Fruit fly (Drosophila melanogaster): Measurements from ENCODE around the gene CG34008.

The CG34008 gene

dm6 chr3R:20581376-20581775 is at the start of gene CG34008:
Gene CG34008, minus strand, starts transcription at chr3R:20581522.
- TF ChIP-seq CTCF (optimal IDR thresholded peaks at IDR 0.05) (no peak), CG8478 (optimal IDR thresholded peaks at IDR 0.05) (no peak)

dm6 chr3R:20626123-20626522 is 44.8 kb upstream of the CG34008 start:
- TF ChIP-seq CTCF (optimal IDR thresholded peaks at IDR 0.05) (no peak), CG8478 (optimal IDR thresholded peaks at IDR 0.05) (no peak)

dm6 chr3R:20622297-20623168 is 41.2 kb upstream of the CG34008 start:
- TF ChIP-seq CG8478 (optimal IDR thresholded peaks at IDR 0.05) (no peak), CTCF (optimal IDR thresholded peaks at IDR 0.05) (peak in 1 of 2 experiments; percentile 26)

dm6 chr3R:20621805-20622286 is 40.5 kb upstream of the CG34008 start, which contains the start of gene H:
Gene H, plus strand, starts transcription at chr3R:20621938.
- TF ChIP-seq CG8478 (optimal IDR thresholded peaks at IDR 0.05) (no peak), CTCF (optimal IDR thresholded peaks at IDR 0.05) (peak in 1 of 2 experiments; percentile 39)

dm6 chr3R:20618947-20619346 is 37.6 kb upstream of the CG34008 start:
- TF ChIP-seq CTCF (optimal IDR thresholded peaks at IDR 0.05) (no peak), CG8478 (optimal IDR thresholded peaks at IDR 0.05) (no peak)

dm6 chr3R:20617583-20617982 is 36.3 kb upstream of the CG34008 start, which contains the start of gene CG5466:
Gene CG5466, plus strand, starts transcription at chr3R:20617883.
- TF ChIP-seq CG8478 (optimal IDR thresholded peaks at IDR 0.05) (no peak), CTCF (optimal IDR thresholded peaks at IDR 0.05) (no peak)

- TF ChIP-seq CG8478 (optimal IDR thresholded peaks at IDR 0.05) (no peak), CTCF (optimal IDR thresholded peaks at IDR 0.05) (no peak)
Observed at dm6 chr3R:20616801-20617200, 35.5 kb upstream of the CG34008 start, which contains the start of gene CG15923. Gene CG15923, minus strand, starts transcription at chr3R:20616901.

dm6 chr3R:20608199-20608598 is 26.9 kb upstream of the CG34008 start:
- TF ChIP-seq CG8478 (optimal IDR thresholded peaks at IDR 0.05) (no peak), CTCF (optimal IDR thresholded peaks at IDR 0.05) (no peak)

- TF ChIP-seq CTCF (optimal IDR thresholded peaks at IDR 0.05) (no peak), CG8478 (optimal IDR thresholded peaks at IDR 0.05) (no peak)
Observed at dm6 chr3R:20605562-20606155, 24.3 kb upstream of the CG34008 start.

dm6 chr3R:20605078-20605477 is 23.8 kb upstream of the CG34008 start:
- TF ChIP-seq CTCF (optimal IDR thresholded peaks at IDR 0.05) = no peak
- no peak for TF ChIP-seq CG8478 (optimal IDR thresholded peaks at IDR 0.05)

- TF ChIP-seq CG8478 (optimal IDR thresholded peaks at IDR 0.05) (no peak), CTCF (optimal IDR thresholded peaks at IDR 0.05) (no peak)
Observed at dm6 chr3R:20604078-20604477, 22.8 kb upstream of the CG34008 start.

- TF ChIP-seq CTCF (optimal IDR thresholded peaks at IDR 0.05) (no peak), CG8478 (optimal IDR thresholded peaks at IDR 0.05) (no peak)
Observed at dm6 chr3R:20602599-20602998, 21.3 kb upstream of the CG34008 start.

dm6 chr3R:20600109-20600508 is 18.8 kb upstream of the CG34008 start:
- TF ChIP-seq CG8478 (optimal IDR thresholded peaks at IDR 0.05) (no peak), CTCF (optimal IDR thresholded peaks at IDR 0.05) (no peak)

- TF ChIP-seq CTCF (optimal IDR thresholded peaks at IDR 0.05) (no peak), CG8478 (optimal IDR thresholded peaks at IDR 0.05) (no peak)
Observed at dm6 chr3R:20597407-20598325, 16.3 kb upstream of the CG34008 start.
